Fruit fly (Drosophila melanogaster): ENCODE measurements around the gene CG4080.

Gene CG4080

DNA sequence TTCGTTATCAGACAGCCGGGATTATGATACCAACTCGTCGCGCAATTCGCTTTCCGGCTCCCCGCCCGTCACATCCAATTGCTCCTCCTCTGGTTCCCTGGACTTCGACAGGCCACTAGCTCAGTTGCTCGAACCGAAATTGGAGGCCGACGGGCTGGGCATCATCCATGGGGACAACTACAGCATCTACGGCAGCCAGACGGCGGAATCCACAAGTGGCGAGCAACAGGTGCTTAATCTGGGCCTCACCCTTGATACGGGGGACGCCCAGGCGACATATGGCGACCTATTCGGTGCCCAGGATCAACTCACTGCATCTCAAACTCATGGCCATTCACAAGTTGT, 31.6 kb upstream of the CG4080 start:
- TF ChIP-seq CG9932 (GFP tag; IDR thresholded peaks at IDR 0.05) (no peak), CG12104 (GFP tag; optimal IDR thresholded peaks at IDR 0.05) (no peak), Mes4 (GFP tag; optimal IDR thresholded peaks at IDR 0.05) (no peak), CG16863 (GFP tag; optimal IDR thresholded peaks at IDR 0.05) (no peak), ftz-f1 (GFP tag; optimal IDR thresholded peaks at IDR 0.05) (no peak), kah (GFP tag; optimal IDR thresholded peaks at IDR 0.05) (peak; percentile 70), CG14050 (GFP tag; IDR thresholded peaks at IDR 0.05) (no peak), gfzf (GFP tag; optimal IDR thresholded peaks at IDR 0.05) (no peak), Hr39 (optimal IDR thresholded peaks at IDR 0.05) (no peak), CG2678 (tag; optimal IDR thresholded peaks at IDR 0.05) (no peak), pita (GFP tag; optimal IDR thresholded peaks at IDR 0.05) (no peak), Sry-β (GFP tag; optimal IDR thresholded peaks at IDR 0.05) (no peak), nerfin-1 (tag; optimal IDR thresholded peaks at IDR 0.05) (no peak), CG11085 (GFP tag; IDR thresholded peaks at IDR 0.05) (no peak), lbe (GFP tag; optimal IDR thresholded peaks at IDR 0.05) (no peak), CG32767 (GFP tag; IDR thresholded peaks at IDR 0.05) (no peak), Side (GFP tag; optimal IDR thresholded peaks at IDR 0.05) (no peak), cas (GFP tag; IDR thresholded peaks at IDR 0.05) (0 out of 2 replicates have a peak, but pooled peaks have one; percentile 23), seq (GFP tag; IDR thresholded peaks at IDR 0.05) (peak; percentile 2; the same call in 1 of the 2 replicates), CG4707 (GFP tag; optimal IDR thresholded peaks at IDR 0.05) (no peak), tna (GFP tag; IDR thresholded peaks at IDR 0.05; ENCODE audit: partially characterized antibody) (0 out of 2 replicates have a peak, but pooled peaks have one; percentile 5), HLH3B (GFP tag; IDR thresholded peaks at IDR 0.05) (no peak), HLH4C (GFP tag; IDR thresholded peaks at IDR 0.05; ENCODE audit: partially characterized antibody) (0 out of 3 replicates have a peak, but pooled peaks have one; percentile 48), Atf6 (GFP tag; IDR thresholded peaks at IDR 0.05) (0 out of 2 replicates have a peak, but pooled peaks have one; percentile 16), phol (tag; optimal IDR thresholded peaks at IDR 0.05) (no peak), jing (GFP tag; optimal IDR thresholded peaks at IDR 0.05) (no peak), NC2α (GFP tag; optimal IDR thresholded peaks at IDR 0.05) (no peak), CG3281 (GFP tag; optimal IDR thresholded peaks at IDR 0.05) (no peak), ttk (GFP tag; IDR thresholded peaks at IDR 0.05) (no peak), CG9817 (tag; optimal IDR thresholded peaks at IDR 0.05) (no peak), caup (GFP tag; optimal IDR thresholded peaks at IDR 0.05; ENCODE audit: severe bottlenecking) (no peak), Awh (GFP tag; IDR thresholded peaks at IDR 0.05) (no peak), gro (GFP tag; optimal IDR thresholded peaks at IDR 0.05) (no peak), repo (GFP tag; optimal IDR thresholded peaks at IDR 0.05) (no peak), Trl (optimal IDR thresholded peaks at IDR 0.05) (no peak), Trl (GFP tag; optimal IDR thresholded peaks at IDR 0.05) (no peak), az2 (GFP tag; optimal IDR thresholded peaks at IDR 0.05) (no peak), sd (tag; optimal IDR thresholded peaks at IDR 0.05) (no peak), GATAe (GFP tag; conservative IDR thresholded peaks at IDR 0.05) (peak; percentile 14; the same call in 1 of the 2 replicates), sob (GFP tag; IDR thresholded peaks at IDR 0.05) (no peak), CG32532 (GFP tag; IDR thresholded peaks at IDR 0.05) (no peak), CG13424 (tag; optimal IDR thresholded peaks at IDR 0.05) (no peak), CG10565 (GFP tag; optimal IDR thresholded peaks at IDR 0.05) (no peak)

All from whole organism, embryonic.